Worm (Caenorhabditis elegans) whole organism, early embryonic: Measurements from ENCODE around the gene lgc-31.

Experiments used
- B0310.2 ChIP-seq: sonication (generic microtip); optimal IDR thresholded peaks from 2 replicates; lab custom pipeline; 2016; ENCODE audit warnings: mild to moderate bottlenecking, missing genetic modification characterization, missing compliant biosample characterization
- F13C5.2 ChIP-seq: sonication (generic microtip); optimal IDR thresholded peaks from 2 replicates; lab custom pipeline; 2017; ENCODE audit warnings: mild to moderate bottlenecking, missing genetic modification characterization, inconsistent platforms, missing compliant biosample characterization
- aly-1 ChIP-seq: sonication (generic microtip); optimal IDR thresholded peaks from 2 replicates; lab custom pipeline; 2016; ENCODE audit warnings: missing genetic modification characterization, missing compliant biosample characterization
- ceh-13 ChIP-seq: fragments of 200-800 bp; sonication (Bioruptor generic); optimal IDR thresholded peaks from 2 replicates; lab custom pipeline; 2018; ENCODE audit warnings: mild to moderate bottlenecking, missing genetic modification characterization, missing compliant biosample characterization
- hmbx-1 ChIP-seq: sonication (generic microtip); optimal IDR thresholded peaks from 2 replicates; lab custom pipeline; 2016; ENCODE audit warnings: mild to moderate bottlenecking, missing genetic modification characterization, missing compliant biosample characterization
- pes-1 ChIP-seq: fragments of 200-800 bp; sonication (Bioruptor generic); IDR thresholded peaks from 2 replicates; pipeline ENCODE4 v1.3.6; 2022; ENCODE audit warnings: missing genetic modification reagents, missing genetic modification characterization, missing compliant biosample characterization
- scrt-1 ChIP-seq: fragments of 200-800 bp; sonication (Bioruptor generic); IDR thresholded peaks from 2 replicates; pipeline ENCODE4 v1.3.6; 2022; ENCODE audit warnings: missing genetic modification characterization, missing compliant biosample characterization
- tbx-11 ChIP-seq: fragments of 200-800 bp; sonication (Bioruptor generic); IDR thresholded peaks from 2 replicates; pipeline ENCODE4 v1.3.6; 2022; ENCODE audit warnings: missing genetic modification characterization, missing compliant biosample characterization
- tra-4 ChIP-seq: sonication (generic microtip); optimal IDR thresholded peaks from 2 replicates; lab custom pipeline; 2017; ENCODE audit warnings: missing genetic modification characterization, missing compliant biosample characterization

DNA sequence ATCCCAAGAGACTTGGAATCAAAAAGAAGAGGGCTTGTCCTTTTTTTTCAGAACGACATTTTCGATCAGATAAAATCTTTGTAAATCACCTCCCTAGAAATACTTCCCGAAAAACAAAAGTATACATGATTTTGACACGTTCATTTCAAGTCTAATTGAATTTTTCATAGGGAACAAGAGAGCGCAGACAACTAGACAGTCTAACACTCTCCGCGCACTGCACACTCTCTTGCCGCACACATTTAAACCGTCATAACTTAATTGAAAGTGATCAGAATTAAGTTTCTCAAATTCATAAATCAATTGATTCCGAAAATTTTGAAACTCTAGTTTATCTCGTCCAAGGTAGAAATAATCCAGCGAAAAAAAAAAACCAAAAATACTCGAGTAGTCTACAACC, 37.9 kb upstream of the lgc-31 start:
- TF ChIP-seq tbx-11 (GFP tag; lab: Robert Waterston, UW) = no peak
- TF ChIP-seq F13C5.2 (tag; lab: Kevin White, UChicago) = no peak
- TF ChIP-seq scrt-1 (GFP tag; lab: Robert Waterston, UW) = no peak
- TF ChIP-seq hmbx-1 (tag; lab: Kevin White, UChicago) = no peak
- no peak for TF ChIP-seq pes-1 (GFP tag; lab: Robert Waterston, UW)
- no peak for TF ChIP-seq ceh-13 (GFP tag; lab: Kevin White, UChicago)
- no peak for TF ChIP-seq B0310.2
- no peak for TF ChIP-seq tra-4 (tag; lab: Kevin White, UChicago)
- TF ChIP-seq aly-1 (tag; lab: Kevin White, UChicago) = no peak
